Fruit fly (Drosophila melanogaster): ENCODE results near the gene Rtnl1.

- TF ChIP-seq CTCF (optimal IDR thresholded peaks at IDR 0.05), result no peak
- TF ChIP-seq CG8478 (optimal IDR thresholded peaks at IDR 0.05), result no peak
These were observed 42.0 kb downstream of the Rtnl1 start, which contains the start of gene eIF3i for dm6 chr2L:4967511-4967910.
